Worm (Caenorhabditis elegans) whole organism, L4 larva: ENCODE results near the gene F32D8.2.
A peak's percentile ranks its signal among the peaks of the same experiment; 100 is the strongest.

ENCODE experiments used
- D1046.2 ChIP-seq: fragments of 200-800 bp; sonication (Bioruptor generic); IDR thresholded peaks from 2 replicates; pipeline ENCODE4 v1.3.6; 2022; ENCODE audit warnings: missing genetic modification characterization, missing compliant biosample characterization
- F26F4.8 ChIP-seq: fragments of 200-800 bp; sonication (Bioruptor generic); conservative IDR thresholded peaks from 2 replicates; pipeline ENCODE4 v1.3.6; 2022; ENCODE audit warnings: missing genetic modification characterization, missing compliant biosample characterization
- F44E2.7 ChIP-seq: fragments of 200-800 bp; sonication (Bioruptor generic); IDR thresholded peaks from 2 replicates; pipeline ENCODE4 v2.1.2; 2022; ENCODE audit warnings: missing genetic modification characterization, missing compliant biosample characterization
- F49E8.2 ChIP-seq: sonication (generic microtip); optimal IDR thresholded peaks from 2 replicates; lab custom pipeline; 2016; ENCODE audit warnings: missing compliant biosample characterization, mild to moderate bottlenecking, missing genetic modification characterization, borderline replicate concordance
- T20F7.1 ChIP-seq: fragments of 200-800 bp; sonication (Bioruptor generic); optimal IDR thresholded peaks from 2 replicates; lab custom pipeline; 2018; ENCODE audit warnings: mild to moderate bottlenecking, missing genetic modification characterization, missing compliant biosample characterization
- T26A8.4 ChIP-seq: fragments of 200-800 bp; sonication (Bioruptor generic); IDR thresholded peaks from 2 replicates; pipeline ENCODE4 v1.3.6; 2022; ENCODE audit warnings: missing genetic modification characterization, missing compliant biosample characterization
- Y105C5A.15 ChIP-seq: fragments of 200-800 bp; sonication (Bioruptor generic); IDR thresholded peaks from 2 replicates; pipeline ENCODE4 v1.3.6; 2022; ENCODE audit warnings: missing genetic modification characterization, missing compliant biosample characterization
- Y48G9A.11 ChIP-seq: fragments of 200-800 bp; sonication (Bioruptor generic); IDR thresholded peaks from 2 replicates; pipeline ENCODE4 v1.3.6; 2022; ENCODE audit warnings: missing genetic modification reagents, missing genetic modification characterization, missing compliant biosample characterization
- Y75B8A.6 ChIP-seq: fragments of 200-800 bp; sonication (Bioruptor generic); IDR thresholded peaks from 2 replicates; pipeline ENCODE4 v1.3.6; 2022; ENCODE audit warnings: missing genetic modification reagents, missing genetic modification characterization, missing compliant biosample characterization
- ZK337.2 ChIP-seq: fragments of 200-800 bp; sonication (Bioruptor generic); IDR thresholded peaks from 2 replicates; pipeline ENCODE4 v1.3.6; 2022; ENCODE audit warnings: missing genetic modification reagents, missing genetic modification characterization, missing compliant biosample characterization
- aha-1 ChIP-seq: fragments of 150-350 bp; peaks from one replicate; lab custom pipeline; 2014; ENCODE audit warnings: missing biosample characterization, missing genetic modification characterization
- ceh-28 ChIP-seq: fragments of 150-350 bp; optimal IDR thresholded peaks from 2 replicates; lab custom pipeline; 2014; ENCODE audit warnings: missing biosample characterization, missing genetic modification reagents, missing genetic modification characterization
- ceh-62 ChIP-seq: sonication (generic microtip); optimal IDR thresholded peaks from 2 replicates; lab custom pipeline; 2017; ENCODE audit warnings: missing biosample characterization, missing genetic modification characterization
- ceh-82 ChIP-seq: sonication (generic microtip); optimal IDR thresholded peaks from 2 replicates; lab custom pipeline; 2017; ENCODE audit warnings: missing biosample characterization, missing genetic modification characterization
- ces-1 ChIP-seq: fragments of 150-350 bp; sonication (generic microtip); optimal IDR thresholded peaks from 4 replicates; lab custom pipeline; 2014; ENCODE audit warnings: missing biosample characterization, missing genetic modification reagents, missing genetic modification characterization
- cey-2 ChIP-seq: sonication (generic microtip); optimal IDR thresholded peaks from 3 replicates; lab custom pipeline; 2017; ENCODE audit warnings: missing genetic modification characterization, mild to moderate bottlenecking, missing compliant biosample characterization, antibody characterized with exemption, borderline replicate concordance; ENCODE audit not compliant: insufficient read depth
- daf-16 ChIP-seq, 3 experiments: sonication (generic microtip); optimal IDR thresholded peaks; 2 replicates each; lab custom pipeline; 2016 to 2017; ENCODE audit warnings: missing genetic modification characterization in 3 of 3, missing genetic modification reagents in 3 of 3, mild to moderate bottlenecking in 2 of 3, missing compliant biosample characterization in 2 of 3, missing biosample characterization in 1 of 3, moderate library complexity in 1 of 3
- daf-8 ChIP-seq: fragments of 200-800 bp; sonication (Bioruptor generic); IDR thresholded peaks from 2 replicates; pipeline ENCODE4 v1.3.6; 2022; ENCODE audit warnings: missing genetic modification characterization, missing compliant biosample characterization
- dve-1 ChIP-seq: sonication (generic microtip); optimal IDR thresholded peaks from 2 replicates; lab custom pipeline; 2017; ENCODE audit warnings: antibody characterized with exemption, mild to moderate bottlenecking, missing genetic modification characterization, missing compliant biosample characterization; ENCODE audit not compliant: insufficient read depth
- fkh-10 ChIP-seq: fragments of 150-350 bp; optimal IDR thresholded peaks from 2 replicates; lab custom pipeline; 2014; ENCODE audit warnings: missing biosample characterization, missing genetic modification reagents, missing genetic modification characterization
- gei-8 ChIP-seq: fragments of 200-800 bp; sonication (Bioruptor generic); optimal IDR thresholded peaks from 2 replicates; lab custom pipeline; 2018; ENCODE audit warnings: mild to moderate bottlenecking, missing genetic modification characterization, missing compliant biosample characterization
- hlh-11 ChIP-seq: fragments of 200-800 bp; sonication (Bioruptor generic); optimal IDR thresholded peaks from 2 replicates; lab custom pipeline; 2018; ENCODE audit warnings: mild to moderate bottlenecking, missing genetic modification characterization, missing compliant biosample characterization
- hmg-1.1 ChIP-seq: fragments of 200-800 bp; sonication (Bioruptor generic); IDR thresholded peaks from 2 replicates; pipeline ENCODE4 v1.3.6; 2022; ENCODE audit warnings: missing genetic modification reagents, missing genetic modification characterization, missing compliant biosample characterization
- jun-1 ChIP-seq: fragments of 150-350 bp; optimal IDR thresholded peaks from 2 replicates; lab custom pipeline; 2014; ENCODE audit warnings: missing biosample characterization, missing genetic modification reagents, missing genetic modification characterization
- lim-7 ChIP-seq: fragments of 200-800 bp; sonication (Bioruptor generic); IDR thresholded peaks from 2 replicates; pipeline ENCODE4 v1.3.6; 2022; ENCODE audit warnings: missing genetic modification characterization, missing compliant biosample characterization
- lin-1 ChIP-seq: fragments of 200-800 bp; sonication (Bioruptor generic); IDR thresholded peaks from 2 replicates; pipeline ENCODE4 v1.3.6; 2022; ENCODE audit warnings: missing genetic modification reagents, missing genetic modification characterization, missing compliant biosample characterization
- lin-39 ChIP-seq: fragments of 150-350 bp; optimal IDR thresholded peaks from 2 replicates; lab custom pipeline; 2014; ENCODE audit warnings: missing biosample characterization, missing genetic modification reagents, missing genetic modification characterization
- lir-3 ChIP-seq: sonication (generic microtip); optimal IDR thresholded peaks from 2 replicates; lab custom pipeline; 2016; ENCODE audit warnings: mild to moderate bottlenecking, missing genetic modification characterization, missing compliant biosample characterization
- madf-5 ChIP-seq, 2 experiments: fragments of 200-800 bp; sonication (Bioruptor generic); IDR thresholded peaks; 2 replicates each; pipeline ENCODE4 v1.3.6; 2022; ENCODE audit warnings: missing compliant biosample characterization in 2 of 2, missing genetic modification characterization in 2 of 2
- madf-9 ChIP-seq: fragments of 200-800 bp; sonication (Bioruptor generic); conservative IDR thresholded peaks from 2 replicates; pipeline ENCODE4 v1.3.6; 2022; ENCODE audit warnings: missing genetic modification reagents, missing genetic modification characterization, missing compliant biosample characterization
- mdl-1 ChIP-seq, 2 experiments: fragments of 150-350 bp in 1 of 2; sonication (generic microtip) in 1 of 2; optimal IDR thresholded peaks; 2 replicates each; lab custom pipeline; 2014 to 2017; ENCODE audit warnings: missing biosample characterization in 2 of 2, missing genetic modification characterization in 2 of 2
- mep-1 ChIP-seq: fragments of 150-350 bp; sonication (generic microtip); optimal IDR thresholded peaks from 3 replicates; lab custom pipeline; 2014; ENCODE audit warnings: missing biosample characterization, missing genetic modification characterization
- nhr-237 ChIP-seq: sonication (generic microtip); optimal IDR thresholded peaks from 2 replicates; lab custom pipeline; 2017; ENCODE audit warnings: missing biosample characterization, missing genetic modification characterization
- nhr-28 ChIP-seq: fragments of 150-350 bp; optimal IDR thresholded peaks from 2 replicates; lab custom pipeline; 2014; ENCODE audit warnings: missing biosample characterization, missing genetic modification characterization
- nhr-42 ChIP-seq: fragments of 200-800 bp; sonication (Bioruptor generic); IDR thresholded peaks from 2 replicates; pipeline ENCODE4 v1.3.6; 2022; ENCODE audit warnings: missing genetic modification characterization, missing compliant biosample characterization
- nhr-6 ChIP-seq: fragments of 150-350 bp; optimal IDR thresholded peaks from 2 replicates; lab custom pipeline; 2014; ENCODE audit warnings: missing biosample characterization, missing genetic modification characterization
- nhr-77 ChIP-seq: fragments of 150-350 bp; optimal IDR thresholded peaks from 2 replicates; lab custom pipeline; 2014; ENCODE audit warnings: missing biosample characterization, missing genetic modification characterization
- sdz-12 ChIP-seq: fragments of 200-800 bp; sonication (Bioruptor generic); optimal IDR thresholded peaks from 2 replicates; lab custom pipeline; 2018; ENCODE audit warnings: mild to moderate bottlenecking, missing genetic modification characterization, missing compliant biosample characterization
- set-16 ChIP-seq: fragments of 200-800 bp; sonication (Bioruptor generic); IDR thresholded peaks from 2 replicates; pipeline ENCODE4 v1.3.6; 2022; ENCODE audit warnings: missing genetic modification reagents, missing genetic modification characterization, missing compliant biosample characterization
- snpc-1.2 ChIP-seq: fragments of 200-800 bp; sonication (Bioruptor generic); IDR thresholded peaks from 2 replicates; pipeline ENCODE4 v1.3.6; 2022; ENCODE audit warnings: missing genetic modification reagents, missing genetic modification characterization, missing compliant biosample characterization
- spr-1 ChIP-seq: sonication (generic microtip); optimal IDR thresholded peaks from 2 replicates; lab custom pipeline; 2016; ENCODE audit warnings: mild to moderate bottlenecking, missing genetic modification characterization, missing compliant biosample characterization
- tag-97 ChIP-seq: fragments of 200-800 bp; sonication (Bioruptor generic); IDR thresholded peaks from 2 replicates; pipeline ENCODE4 v1.3.6; 2022; ENCODE audit warnings: missing genetic modification characterization, missing compliant biosample characterization
- tra-1 ChIP-seq: fragments of 200-800 bp; sonication (Bioruptor generic); IDR thresholded peaks from 2 replicates; pipeline ENCODE4 v1.3.6; 2022; ENCODE audit warnings: missing genetic modification reagents, missing genetic modification characterization, missing compliant biosample characterization
- unc-130 ChIP-seq: sonication (generic microtip); optimal IDR thresholded peaks from 2 replicates; lab custom pipeline; 2016; ENCODE audit warnings: missing genetic modification reagents, missing genetic modification characterization, missing compliant biosample characterization
- unc-39 ChIP-seq: sonication (generic microtip); optimal IDR thresholded peaks from 2 replicates; lab custom pipeline; 2017; ENCODE audit warnings: missing biosample characterization, missing genetic modification characterization
- unc-62 ChIP-seq, 3 experiments: fragments of 150-350 bp in 1 of 3; sonication (generic microtip); optimal IDR thresholded peaks in 2 of 3; peaks in 1 of 3; 1 replicate in 1 of 3; 2 replicates in 2 of 3; lab custom pipeline; 2014 to 2017; ENCODE audit warnings: missing biosample characterization in 3 of 3, missing genetic modification characterization in 3 of 3, missing genetic modification reagents in 3 of 3, missing genotype in 1 of 3
- vab-7 ChIP-seq: fragments of 200-800 bp; sonication (Bioruptor generic); IDR thresholded peaks from 2 replicates; pipeline ENCODE4 v1.3.6; 2022; ENCODE audit warnings: missing genetic modification reagents, missing genetic modification characterization, missing compliant biosample characterization
- zag-1 ChIP-seq: fragments of 150-350 bp; optimal IDR thresholded peaks from 2 replicates; lab custom pipeline; 2014; ENCODE audit warnings: missing biosample characterization, missing genetic modification characterization
- zip-2 ChIP-seq: fragments of 150-350 bp; optimal IDR thresholded peaks from 2 replicates; lab custom pipeline; 2014; ENCODE audit warnings: missing biosample characterization, missing genetic modification characterization
- ztf-11 ChIP-seq: fragments of 150-350 bp; optimal IDR thresholded peaks from 2 replicates; lab custom pipeline; 2014; ENCODE audit warnings: missing biosample characterization, missing genetic modification characterization

F32D8.2 gene

ce11 chrV:10897172-10897571, 13.6 kb downstream of the F32D8.2 start (continued):
- peak; percentile 93 for TF ChIP-seq jun-1 (tag; lab: Kevin White, UChicago)
- peak; percentile 91 for TF ChIP-seq zip-2
- TF ChIP-seq nhr-237 (tag; lab: Kevin White, UChicago) = peak; percentile 80
- TF ChIP-seq hmg-1.1 (GFP tag; lab: Robert Waterston, UW) = peak; percentile 95
- no peak; the same call in 1 of the 2 replicates for TF ChIP-seq snpc-1.2
- peak; percentile 99 for TF ChIP-seq nhr-6 (tag; lab: Kevin White, UChicago)
- peak; percentile 89 for TF ChIP-seq ZK337.2 (GFP tag; lab: Robert Waterston, UW)
- peak; percentile 98 for TF ChIP-seq T26A8.4 (GFP tag; lab: Robert Waterston, UW)
- peak; percentile 96 for TF ChIP-seq D1046.2 (GFP tag; lab: Robert Waterston, UW)
- no peak for TF ChIP-seq F26F4.8 (GFP tag; lab: Robert Waterston, UW)
- TF ChIP-seq ceh-82 (tag; lab: Kevin White, UChicago) = no peak
- TF ChIP-seq F49E8.2 (tag; lab: Kevin White, UChicago) = peak; percentile 97
- TF ChIP-seq unc-130 (GFP tag; lab: Kevin White, UChicago) = peak; percentile 97
- peak; percentile 23 for TF ChIP-seq cey-2
- TF ChIP-seq zag-1 (tag; lab: Kevin White, UChicago) = peak; percentile 84
- peak; percentile 99 for TF ChIP-seq dve-1
- 0 out of 2 replicates have a peak, but pooled peaks have one; percentile 79 for TF ChIP-seq tag-97 (GFP tag; lab: Robert Waterston, UW)
- no peak for TF ChIP-seq ceh-28 (tag; lab: Kevin White, UChicago)
- TF ChIP-seq nhr-77 = peak; percentile 98
- peak; percentile 52; the same call in 1 of the 2 replicates for TF ChIP-seq lim-7 (GFP tag; lab: Robert Waterston, UW)
- TF ChIP-seq mep-1 = peak; percentile 99
- peak; percentile 100 for TF ChIP-seq aha-1
- peak; percentile 85 for TF ChIP-seq madf-9 (GFP tag; lab: Robert Waterston, UW)
- TF ChIP-seq spr-1 = peak; percentile 95
- TF ChIP-seq unc-62 (GFP tag; optimal IDR thresholded peaks at IDR 0.05 in 1 of 2; lab: Kevin White, UChicago) = peak in 1 of 2 experiments; percentile 99
- TF ChIP-seq unc-62 (tag; optimal IDR thresholded peaks at IDR 0.05; lab: Kevin White, UChicago) = peak; percentile 80
- peak; percentile 97 for TF ChIP-seq lin-1 (GFP tag; lab: Robert Waterston, UW)
- peak; percentile 88 for TF ChIP-seq vab-7 (GFP tag; lab: Robert Waterston, UW)
- peak; percentile 49 for TF ChIP-seq gei-8 (GFP tag; lab: Kevin White, UChicago)
- TF ChIP-seq T20F7.1 (GFP tag; lab: Kevin White, UChicago) = peak; percentile 94
- no peak for TF ChIP-seq lin-39 (tag; lab: Kevin White, UChicago)
- TF ChIP-seq nhr-28 = peak; percentile 97
- peak; percentile 98 for TF ChIP-seq tra-1 (GFP tag; lab: Robert Waterston, UW)
- peak; percentile 84 to 88 for TF ChIP-seq madf-5 (GFP tag; IDR thresholded peaks at IDR 0.05; lab: Robert Waterston, UW)
- TF ChIP-seq Y75B8A.6 (GFP tag; lab: Robert Waterston, UW) = peak; percentile 98
- peak; percentile 66 for TF ChIP-seq ces-1 (GFP tag; lab: Kevin White, UChicago)
- peak; percentile 68 for TF ChIP-seq set-16 (GFP tag; lab: Robert Waterston, UW)
- no peak for TF ChIP-seq Y105C5A.15 (GFP tag; lab: Robert Waterston, UW)
- no peak for TF ChIP-seq daf-8 (GFP tag; lab: Robert Waterston, UW)
- peak; percentile 22 for TF ChIP-seq ztf-11
- peak; percentile 93 for TF ChIP-seq sdz-12 (GFP tag; lab: Kevin White, UChicago)
- peak; percentile 95 for TF ChIP-seq fkh-10 (GFP tag; lab: Kevin White, UChicago)
- 0 out of 2 replicates have a peak, but pooled peaks have one; percentile 35 for TF ChIP-seq F44E2.7 (GFP tag; lab: Robert Waterston, UW)
- peak; percentile 97 for TF ChIP-seq nhr-42
- no peak for TF ChIP-seq ceh-62 (tag; lab: Kevin White, UChicago)
- peak; percentile 68 to 85 for TF ChIP-seq mdl-1 (tag; optimal IDR thresholded peaks at IDR 0.05; lab: Kevin White, UChicago)
- TF ChIP-seq lir-3 = peak; percentile 67
- TF ChIP-seq hlh-11 (tag; lab: Kevin White, UChicago) = peak; percentile 99
- peak; percentile 93 to 95 for TF ChIP-seq daf-16 (GFP tag; optimal IDR thresholded peaks at IDR 0.05; lab: Kevin White, UChicago)
- TF ChIP-seq daf-16 (tag; optimal IDR thresholded peaks at IDR 0.05; lab: Kevin White, UChicago) = peak; percentile 81
- TF ChIP-seq unc-39 (tag; lab: Kevin White, UChicago) = peak; percentile 13
- peak; percentile 93 for TF ChIP-seq Y48G9A.11
